Worm (Caenorhabditis elegans) whole organism, L3 larva: ENCODE measurements around the gene C33C12.4.

Source experiments
- R02D3.7 ChIP-seq: fragments of 150-350 bp; optimal IDR thresholded peaks from 2 replicates; lab custom pipeline; 2014; ENCODE audit warnings: missing biosample characterization, missing genetic modification characterization
- aly-2 ChIP-seq: fragments of 150-350 bp; optimal IDR thresholded peaks from 2 replicates; lab custom pipeline; 2014; ENCODE audit warnings: missing biosample characterization, missing genetic modification characterization
- ama-1 ChIP-seq: fragments of 150-350 bp; optimal IDR thresholded peaks from 2 replicates; lab custom pipeline; 2018
- ceh-16 ChIP-seq: sonication (generic microtip); optimal IDR thresholded peaks from 2 replicates; lab custom pipeline; 2017; ENCODE audit warnings: missing biosample characterization, missing genetic modification characterization
- ceh-28 ChIP-seq: fragments of 150-350 bp; optimal IDR thresholded peaks from 2 replicates; lab custom pipeline; 2014; ENCODE audit warnings: missing biosample characterization, missing genetic modification reagents, missing genetic modification characterization
- ceh-9 ChIP-seq: sonication (generic microtip); optimal IDR thresholded peaks from 2 replicates; lab custom pipeline; 2018; ENCODE audit warnings: missing biosample characterization, missing genetic modification characterization
- daf-12 ChIP-seq: fragments of 150-350 bp; optimal IDR thresholded peaks from 2 replicates; lab custom pipeline; 2014; ENCODE audit warnings: missing biosample characterization, missing genetic modification reagents, missing genetic modification characterization
- egl-5 ChIP-seq: fragments of 150-350 bp; optimal IDR thresholded peaks from 2 replicates; lab custom pipeline; 2017; ENCODE audit warnings: missing biosample characterization, missing genetic modification reagents, missing genetic modification characterization, inconsistent platforms
- elt-1 ChIP-seq: fragments of 150-350 bp; optimal IDR thresholded peaks from 2 replicates; lab custom pipeline; 2014; ENCODE audit warnings: missing biosample characterization, missing genetic modification characterization
- elt-2 ChIP-seq: sonication (generic microtip); optimal IDR thresholded peaks from 2 replicates; lab custom pipeline; 2016; ENCODE audit warnings: missing genetic modification reagents, mild to moderate bottlenecking, missing genetic modification characterization, missing compliant biosample characterization
- elt-3 ChIP-seq, 3 experiments: fragments of 150-350 bp in 1 of 3; sonication (generic microtip) in 2 of 3; optimal IDR thresholded peaks; 2 replicates in 2 of 3; 4 replicates in 1 of 3; lab custom pipeline; 2014 to 2017; ENCODE audit warnings: missing biosample characterization in 3 of 3, missing genetic modification characterization in 3 of 3
- eor-1 ChIP-seq, 2 experiments: fragments of 150-350 bp; optimal IDR thresholded peaks; 2 replicates each; lab custom pipeline; 2014 to 2018; ENCODE audit warnings: missing biosample characterization in 2 of 2, missing genetic modification characterization in 2 of 2
- fkh-10 ChIP-seq: sonication (generic microtip); optimal IDR thresholded peaks from 2 replicates; lab custom pipeline; 2017; ENCODE audit warnings: missing biosample characterization, missing genetic modification reagents, missing genetic modification characterization
- fkh-2 ChIP-seq: fragments of 150-350 bp; optimal IDR thresholded peaks from 2 replicates; lab custom pipeline; 2014; ENCODE audit warnings: missing biosample characterization, missing genetic modification reagents, missing genetic modification characterization
- fos-1 ChIP-seq: fragments of 150-350 bp; optimal IDR thresholded peaks from 2 replicates; lab custom pipeline; 2014; ENCODE audit warnings: missing biosample characterization, missing genetic modification characterization
- hmg-11 ChIP-seq: sonication (generic microtip); optimal IDR thresholded peaks from 2 replicates; lab custom pipeline; 2016; ENCODE audit warnings: missing genetic modification characterization, missing compliant biosample characterization
- lin-15B ChIP-seq: fragments of 150-350 bp; optimal IDR thresholded peaks from 2 replicates; lab custom pipeline; 2014; ENCODE audit warnings: missing biosample characterization, missing genetic modification characterization
- lin-39 ChIP-seq: fragments of 150-350 bp; optimal IDR thresholded peaks from 2 replicates; lab custom pipeline; 2018; ENCODE audit warnings: missing biosample characterization, missing genetic modification reagents, missing genetic modification characterization
- mdl-1 ChIP-seq: fragments of 150-350 bp; optimal IDR thresholded peaks from 2 replicates; lab custom pipeline; 2014; ENCODE audit warnings: missing biosample characterization, missing genetic modification characterization
- mml-1 ChIP-seq: fragments of 150-350 bp; sonication (generic microtip); optimal IDR thresholded peaks from 3 replicates; lab custom pipeline; 2014; ENCODE audit warnings: missing biosample characterization, missing genetic modification characterization
- nfya-1 ChIP-seq: sonication (generic microtip); optimal IDR thresholded peaks from 2 replicates; lab custom pipeline; 2017; ENCODE audit warnings: missing genetic modification characterization, mild to moderate bottlenecking, missing compliant biosample characterization, antibody characterized with exemption, moderate library complexity; ENCODE audit not compliant: insufficient read depth
- nhr-12 ChIP-seq: fragments of 150-350 bp; optimal IDR thresholded peaks from 2 replicates; lab custom pipeline; 2014; ENCODE audit warnings: missing biosample characterization, missing genetic modification characterization
- nhr-237 ChIP-seq: fragments of 150-350 bp; optimal IDR thresholded peaks from 2 replicates; lab custom pipeline; 2014; ENCODE audit warnings: missing biosample characterization, missing genetic modification characterization
- nhr-28 ChIP-seq: fragments of 150-350 bp; optimal IDR thresholded peaks from 2 replicates; lab custom pipeline; 2014; ENCODE audit warnings: missing biosample characterization, missing genetic modification characterization
- nhr-43 ChIP-seq: sonication (generic microtip); optimal IDR thresholded peaks from 2 replicates; lab custom pipeline; 2016; ENCODE audit warnings: mild to moderate bottlenecking, missing genetic modification characterization, missing compliant biosample characterization; ENCODE audit not compliant: poor library complexity, severe bottlenecking
- nhr-67 ChIP-seq: fragments of 150-350 bp; optimal IDR thresholded peaks from 2 replicates; lab custom pipeline; 2014; ENCODE audit warnings: missing biosample characterization, missing genetic modification characterization
- nhr-77 ChIP-seq: fragments of 150-350 bp; optimal IDR thresholded peaks from 2 replicates; lab custom pipeline; 2014; ENCODE audit warnings: missing biosample characterization, missing genetic modification characterization
- pha-4 ChIP-seq: fragments of 150-350 bp; optimal IDR thresholded peaks from 2 replicates; lab custom pipeline; 2014; ENCODE audit warnings: missing biosample characterization, missing genetic modification reagents, missing genetic modification characterization
- pqm-1 ChIP-seq: fragments of 150-350 bp; optimal IDR thresholded peaks from 2 replicates; lab custom pipeline; 2017; ENCODE audit warnings: missing biosample characterization, missing genetic modification characterization, inconsistent platforms
- tbx-2 ChIP-seq: sonication (generic microtip); optimal IDR thresholded peaks from 2 replicates; lab custom pipeline; 2016; ENCODE audit warnings: mild to moderate bottlenecking, missing genetic modification characterization, missing compliant biosample characterization
- unc-39 ChIP-seq: sonication (generic microtip); optimal IDR thresholded peaks from 4 replicates; lab custom pipeline; 2017; ENCODE audit warnings: missing biosample characterization, missing genetic modification characterization
- zag-1 ChIP-seq: fragments of 150-350 bp; optimal IDR thresholded peaks from 2 replicates; lab custom pipeline; 2014; ENCODE audit warnings: missing biosample characterization, missing genetic modification characterization
- ztf-11 ChIP-seq: fragments of 150-350 bp; optimal IDR thresholded peaks from 2 replicates; lab custom pipeline; 2014; ENCODE audit warnings: missing biosample characterization, missing genetic modification characterization
- ztf-4 ChIP-seq: fragments of 150-350 bp; optimal IDR thresholded peaks from 2 replicates; lab custom pipeline; 2014; ENCODE audit warnings: missing biosample characterization, missing genetic modification characterization

The C33C12.4 gene

ce11 chrII:2204077-2204476, 37.8 kb upstream of the C33C12.4 start, which contains the start of gene Y59C2A.2:
Gene Y59C2A.2 (minus strand): TSS chrII:2204137.
- TF ChIP-seq R02D3.7 (tag; lab: Kevin White, UChicago) (no peak), lin-15B (tag; lab: Kevin White, UChicago) (peak; percentile 67), zag-1 (no peak), pha-4 (tag; lab: Kevin White, UChicago) (peak; percentile 50), eor-1 (tag; optimal IDR thresholded peaks at IDR 0.05; lab: Kevin White, UChicago) (no peak), elt-2 (tag; lab: Kevin White, UChicago) (peak; percentile 5), lin-39 (peak; percentile 41), ztf-11 (tag; lab: Kevin White, UChicago) (no peak), fkh-2 (tag; lab: Kevin White, UChicago) (no peak), fkh-10 (GFP tag; lab: Kevin White, UChicago) (no peak), nfya-1 (tag; lab: Kevin White, UChicago) (peak; percentile 44), ceh-16 (tag; lab: Kevin White, UChicago) (no peak)

- TF ChIP-seq nhr-67 (no peak), elt-1 (tag; lab: Kevin White, UChicago) (no peak), elt-3 (tag; optimal IDR thresholded peaks at IDR 0.05; lab: Kevin White, UChicago) (no peak), pqm-1 (tag; lab: Kevin White, UChicago) (no peak), fkh-2 (tag; lab: Kevin White, UChicago) (no peak), ceh-28 (no peak), nhr-237 (tag; lab: Kevin White, UChicago) (no peak), nfya-1 (tag; lab: Kevin White, UChicago) (no peak), elt-2 (tag; lab: Kevin White, UChicago) (no peak), egl-5 (tag; lab: Kevin White, UChicago) (no peak), aly-2 (tag; lab: Kevin White, UChicago) (no peak), fkh-10 (GFP tag; lab: Kevin White, UChicago) (no peak), ztf-4 (no peak), nhr-43 (tag; lab: Kevin White, UChicago) (no peak), nhr-12 (tag; lab: Kevin White, UChicago) (no peak), fos-1 (tag; lab: Kevin White, UChicago) (no peak), nhr-77 (tag; lab: Kevin White, UChicago) (no peak)
- TF ChIP-seq, all 47 proteins: peak for 0
These were observed 35.9 kb upstream of the C33C12.4 start for ce11 chrII:2202147-2202546.

- TF ChIP-seq nhr-237 (tag; lab: Kevin White, UChicago) (no peak), daf-12 (tag; lab: Kevin White, UChicago) (no peak), fkh-10 (GFP tag; lab: Kevin White, UChicago) (peak; percentile 13), ama-1 (lab: Kevin White, UChicago) (no peak), ceh-9 (tag; lab: Kevin White, UChicago) (no peak), nhr-28 (tag; lab: Kevin White, UChicago) (no peak), nfya-1 (tag; lab: Kevin White, UChicago) (peak; percentile 12), mml-1 (tag; lab: Kevin White, UChicago) (no peak), hmg-11 (tag; lab: Kevin White, UChicago) (peak; percentile 18), lin-39 (peak; percentile 34), mdl-1 (tag; lab: Kevin White, UChicago) (no peak), unc-39 (tag; lab: Kevin White, UChicago) (no peak)
These were observed 31.4 kb upstream of the C33C12.4 start, which contains the start of gene C33C12.1 for ce11 chrII:2197555-2198288. Gene C33C12.1 (plus strand): TSS chrII:2198238.

ce11 chrII:2196742-2197141, 30.5 kb upstream of the C33C12.4 start:
- TF ChIP-seq pha-4 (tag; lab: Kevin White, UChicago) (peak; percentile 16), tbx-2 (no peak)
- TF ChIP-seq, all 47 proteins: peak for 1
